Fruit fly (Drosophila melanogaster) whole organism: Measurements from ENCODE around the gene Rab3-GAP.

ENCODE experiments used
- CG8478 ChIP-seq: fragments of >200 bp; optimal IDR thresholded peaks from 2 replicates; lab custom pipeline; 2018; ENCODE audit warnings: inconsistent platforms
- psq ChIP-seq: fragments of >200 bp; optimal IDR thresholded peaks from 2 replicates; lab custom pipeline; 2017
- usp ChIP-seq: fragments of >200 bp; optimal IDR thresholded peaks from 2 replicates; lab custom pipeline; 2017; ENCODE audit warnings: missing biosample characterization, missing genetic modification characterization, mixed read lengths

- no peak for TF ChIP-seq usp (GFP tag; lab: Kevin White, UChicago)
- TF ChIP-seq CG8478: no peak
- TF ChIP-seq psq (lab: Kevin White, UChicago): no peak
These were observed 46.0 kb upstream of the Rab3-GAP start, which contains the start of the genes Rab6 and Phae1 for dm6 chr2L:12108779-12109564.
